Fruit fly (Drosophila melanogaster) whole organism, embryonic: ENCODE data around the gene asl.

Experiments used
- Atf-2 ChIP-seq: fragments of 200-800 bp; sonication (Bioruptor generic); optimal IDR thresholded peaks from 2 replicates; lab custom pipeline; 2016; ENCODE audit warnings: missing biosample characterization, missing genetic modification characterization
- CG10209 ChIP-seq: fragments of 200-800 bp; sonication (Bioruptor generic); optimal IDR thresholded peaks from 3 replicates; lab custom pipeline; 2017; ENCODE audit warnings: missing biosample characterization, mild to moderate bottlenecking, missing genetic modification characterization, missing genetic modification reagents
- CG10274 ChIP-seq: fragments of 200-800 bp; sonication (Bioruptor generic); optimal IDR thresholded peaks from 3 replicates; lab custom pipeline; 2017; ENCODE audit warnings: missing biosample characterization, mild to moderate bottlenecking, missing genetic modification characterization
- CG10366 ChIP-seq: fragments of 200-800 bp; sonication (Bioruptor generic); IDR thresholded peaks from 2 replicates; pipeline ENCODE4 v1.3.6; 2022; ENCODE audit warnings: missing biosample characterization, missing genetic modification characterization
- CG12104 ChIP-seq: fragments of 200-800 bp; sonication (Bioruptor generic); optimal IDR thresholded peaks from 3 replicates; lab custom pipeline; 2016; ENCODE audit warnings: missing biosample characterization, missing genetic modification characterization
- CG12219 ChIP-seq: fragments of 200-800 bp; sonication (Bioruptor generic); optimal IDR thresholded peaks from 3 replicates; lab custom pipeline; 2018; ENCODE audit warnings: missing biosample characterization, mild to moderate bottlenecking, missing genetic modification characterization
- CG1233 ChIP-seq: fragments of 200-800 bp; sonication (Bioruptor generic); optimal IDR thresholded peaks from 4 replicates; lab custom pipeline; 2018; ENCODE audit warnings: missing biosample characterization, mild to moderate bottlenecking, missing genetic modification characterization
- CG15601 ChIP-seq: fragments of 200-800 bp; sonication (Bioruptor generic); optimal IDR thresholded peaks from 3 replicates; lab custom pipeline; 2019; ENCODE audit warnings: missing biosample characterization, mild to moderate bottlenecking, missing genetic modification characterization, moderate library complexity
- CG15696 ChIP-seq: fragments of 200-800 bp; sonication (Bioruptor generic); optimal IDR thresholded peaks from 2 replicates; lab custom pipeline; 2019; ENCODE audit warnings: missing biosample characterization, mild to moderate bottlenecking, missing genetic modification characterization, moderate library complexity
- CG1792 ChIP-seq: fragments of 200-800 bp; sonication (Bioruptor generic); optimal IDR thresholded peaks from 2 replicates; lab custom pipeline; 2016; ENCODE audit warnings: missing biosample characterization, missing genetic modification characterization
- CG30403 ChIP-seq: fragments of 200-800 bp; sonication (Bioruptor generic); optimal IDR thresholded peaks from 3 replicates; lab custom pipeline; 2016; ENCODE audit warnings: missing biosample characterization, missing genetic modification characterization
- CG33557 ChIP-seq: fragments of 200-800 bp; sonication (Bioruptor generic); optimal IDR thresholded peaks from 2 replicates; lab custom pipeline; 2019; ENCODE audit warnings: missing biosample characterization, mild to moderate bottlenecking, missing genetic modification characterization, moderate library complexity
- CG34422 ChIP-seq: fragments of 200-800 bp; sonication (Bioruptor generic); IDR thresholded peaks from 3 replicates; pipeline ENCODE4 v1.3.6; 2022; ENCODE audit warnings: missing biosample characterization, missing genetic modification characterization
- CG3726 ChIP-seq: fragments of 200-800 bp; sonication (Bioruptor generic); IDR thresholded peaks from 3 replicates; pipeline ENCODE4, ENCODE4 v1.3.6; 2022; ENCODE audit warnings: missing biosample characterization, missing genetic modification characterization
- CG5180 ChIP-seq: fragments of 200-800 bp; sonication (Bioruptor generic); optimal IDR thresholded peaks from 3 replicates; lab custom pipeline; 2017; ENCODE audit warnings: missing biosample characterization, missing genetic modification characterization, mild to moderate bottlenecking, moderate library complexity, missing genetic modification reagents
- CG6689 ChIP-seq: fragments of 200-800 bp; sonication (Bioruptor generic); IDR thresholded peaks from 2 replicates; pipeline ENCODE4 v1.3.6; 2022; ENCODE audit warnings: missing biosample characterization, missing genetic modification characterization
- CG7357 ChIP-seq: fragments of 200-800 bp; sonication (Bioruptor generic); IDR thresholded peaks from 3 replicates; pipeline ENCODE4 v1.3.6; 2022; ENCODE audit warnings: missing biosample characterization, missing genetic modification characterization
- CG8281 ChIP-seq: fragments of 200-800 bp; sonication (Bioruptor generic); optimal IDR thresholded peaks from 2 replicates; lab custom pipeline; 2018; ENCODE audit warnings: missing biosample characterization, mild to moderate bottlenecking, missing genetic modification characterization, moderate library complexity
- CG8944 ChIP-seq: fragments of 200-800 bp; sonication (Bioruptor generic); optimal IDR thresholded peaks from 3 replicates; lab custom pipeline; 2016; ENCODE audit warnings: missing biosample characterization, missing genetic modification characterization
- CG9727 ChIP-seq: fragments of 200-800 bp; sonication (Bioruptor generic); optimal IDR thresholded peaks from 3 replicates; lab custom pipeline; 2017; ENCODE audit warnings: missing biosample characterization, mild to moderate bottlenecking, missing genetic modification characterization
- CG9932 ChIP-seq: fragments of 200-800 bp; sonication (Bioruptor generic); IDR thresholded peaks from 2 replicates; pipeline ENCODE4 v1.3.6; 2022; ENCODE audit warnings: missing biosample characterization, missing genetic modification characterization
- Hr51 ChIP-seq, 2 experiments: fragments of 200-800 bp; sonication (Bioruptor generic); optimal IDR thresholded peaks; 2 replicates in 1 of 2; 3 replicates in 1 of 2; lab custom pipeline; 2016 to 2018; ENCODE audit warnings: missing biosample characterization in 2 of 2, missing genetic modification characterization in 2 of 2, mild to moderate bottlenecking in 1 of 2, moderate library complexity in 1 of 2
- MTF-1 ChIP-seq: fragments of 200-800 bp; sonication (Bioruptor generic); optimal IDR thresholded peaks from 2 replicates; lab custom pipeline; 2018; ENCODE audit warnings: missing biosample characterization, mild to moderate bottlenecking, missing genetic modification characterization, borderline replicate concordance
- NC2α ChIP-seq: fragments of 200-800 bp; sonication (Bioruptor generic); optimal IDR thresholded peaks from 2 replicates; lab custom pipeline; 2016; ENCODE audit warnings: missing biosample characterization, missing genetic modification characterization
- Poxn ChIP-seq: fragments of 200-800 bp; sonication (Bioruptor generic); IDR thresholded peaks from 2 replicates; pipeline ENCODE4 v1.3.6; 2022; ENCODE audit warnings: missing biosample characterization, missing genetic modification characterization
- Ptx1 ChIP-seq: fragments of 200-800 bp; sonication (Bioruptor generic); IDR thresholded peaks from 2 replicates; pipeline ENCODE4 v1.3.6; 2022; ENCODE audit warnings: missing biosample characterization, missing genetic modification characterization
- Taf1 ChIP-seq: fragments of 200-800 bp; sonication (Bioruptor generic); IDR thresholded peaks from 2 replicates; pipeline ENCODE4 v1.3.6; 2022; ENCODE audit warnings: missing biosample characterization, missing genetic modification characterization
- abd-A ChIP-seq: fragments of 200-800 bp; sonication (Bioruptor generic); optimal IDR thresholded peaks from 3 replicates; lab custom pipeline; 2019; ENCODE audit warnings: missing biosample characterization, mild to moderate bottlenecking, missing genetic modification characterization, moderate library complexity
- bowl ChIP-seq: fragments of 200-800 bp; sonication (Bioruptor generic); IDR thresholded peaks from 2 replicates; pipeline ENCODE4 v1.3.6; 2022; ENCODE audit warnings: missing biosample characterization, missing genetic modification characterization
- br ChIP-seq: fragments of >200 bp; optimal IDR thresholded peaks from 2 replicates; lab custom pipeline; 2017
- chinmo ChIP-seq: fragments of 200-800 bp; sonication (Bioruptor generic); IDR thresholded peaks from 4 replicates; pipeline ENCODE4 v1.3.6; 2022; ENCODE audit warnings: missing biosample characterization, missing genetic modification characterization; ENCODE audit not compliant: partially characterized antibody
- da ChIP-seq: fragments of 200-800 bp; sonication (Bioruptor generic); optimal IDR thresholded peaks from 2 replicates; lab custom pipeline; 2016; ENCODE audit warnings: missing biosample characterization, missing genetic modification characterization
- dysf ChIP-seq: fragments of 200-800 bp; sonication (Bioruptor generic); IDR thresholded peaks from 3 replicates; pipeline ENCODE4 v1.3.6; 2022; ENCODE audit warnings: missing biosample characterization, missing genetic modification characterization
- fd102C ChIP-seq: fragments of 200-800 bp; sonication (Bioruptor generic); optimal IDR thresholded peaks from 2 replicates; lab custom pipeline; 2018; ENCODE audit warnings: missing biosample characterization, mild to moderate bottlenecking, missing genetic modification characterization, moderate library complexity
- ftz-f1 ChIP-seq: fragments of 200-800 bp; sonication (Bioruptor generic); optimal IDR thresholded peaks from 2 replicates; lab custom pipeline; 2016; ENCODE audit warnings: missing biosample characterization, missing genetic modification characterization
- gcm2 ChIP-seq: fragments of 200-800 bp; sonication (Bioruptor generic); optimal IDR thresholded peaks from 2 replicates; lab custom pipeline; 2016; ENCODE audit warnings: missing biosample characterization, missing genetic modification characterization
- gfzf ChIP-seq: fragments of 200-800 bp; sonication (Bioruptor generic); optimal IDR thresholded peaks from 2 replicates; lab custom pipeline; 2016; ENCODE audit warnings: missing biosample characterization, mild to moderate bottlenecking, missing genetic modification characterization, moderate library complexity
- grn ChIP-seq: fragments of 200-800 bp; sonication (Bioruptor generic); optimal IDR thresholded peaks from 3 replicates; lab custom pipeline; 2017; ENCODE audit warnings: missing biosample characterization, missing genetic modification characterization
- her ChIP-seq: fragments of 200-800 bp; sonication (Bioruptor generic); optimal IDR thresholded peaks from 2 replicates; lab custom pipeline; 2016; ENCODE audit warnings: missing biosample characterization, missing genetic modification characterization
- knrl ChIP-seq: fragments of 200-800 bp; sonication (Bioruptor generic); IDR thresholded peaks from 3 replicates; pipeline ENCODE4 v1.3.6; 2022; ENCODE audit warnings: missing biosample characterization, missing genetic modification characterization; ENCODE audit not compliant: partially characterized antibody
- nerfin-1 ChIP-seq: fragments of 200-800 bp; sonication (Bioruptor generic); optimal IDR thresholded peaks from 3 replicates; lab custom pipeline; 2019; ENCODE audit warnings: missing biosample characterization, mild to moderate bottlenecking, missing genetic modification characterization, moderate library complexity
- pita ChIP-seq: fragments of 200-800 bp; sonication (Bioruptor generic); optimal IDR thresholded peaks from 2 replicates; lab custom pipeline; 2017; ENCODE audit warnings: missing biosample characterization, mild to moderate bottlenecking, missing genetic modification characterization
- psq ChIP-seq: fragments of 200-800 bp; sonication (Bioruptor generic); optimal IDR thresholded peaks from 2 replicates; lab custom pipeline; 2017; ENCODE audit warnings: missing biosample characterization, missing genetic modification characterization
- run ChIP-seq: fragments of 200-800 bp; sonication (Bioruptor generic); optimal IDR thresholded peaks from 3 replicates; lab custom pipeline; 2018; ENCODE audit warnings: missing biosample characterization, mild to moderate bottlenecking, missing genetic modification characterization
- sens ChIP-seq: fragments of 200-800 bp; sonication (Bioruptor generic); peaks from one replicate; lab custom pipeline; 2016; ENCODE audit warnings: missing biosample characterization, missing genetic modification characterization
- sima ChIP-seq: fragments of 200-800 bp; sonication (Bioruptor generic); optimal IDR thresholded peaks from 2 replicates; lab custom pipeline; 2016; ENCODE audit warnings: missing biosample characterization, missing genetic modification characterization
- sob ChIP-seq: fragments of 200-800 bp; sonication (Bioruptor generic); IDR thresholded peaks from 2 replicates; pipeline ENCODE4 v1.3.6; 2022; ENCODE audit warnings: missing biosample characterization, missing genetic modification characterization
- unc-4 ChIP-seq: fragments of 200-800 bp; sonication (Bioruptor generic); IDR thresholded peaks from 2 replicates; pipeline ENCODE4 v1.3.6; 2022; ENCODE audit warnings: missing biosample characterization, missing genetic modification characterization; ENCODE audit not compliant: partially characterized antibody
- yki ChIP-seq: fragments of >200 bp; optimal IDR thresholded peaks from 3 replicates; lab custom pipeline; 2018
- zf30C ChIP-seq: fragments of 200-800 bp; sonication (Bioruptor generic); optimal IDR thresholded peaks from 3 replicates; lab custom pipeline; 2018; ENCODE audit warnings: missing biosample characterization, mild to moderate bottlenecking, missing genetic modification characterization
- zfh1 ChIP-seq: fragments of 200-800 bp; sonication (Bioruptor generic); IDR thresholded peaks from 3 replicates; pipeline ENCODE4 v1.3.6; 2022; ENCODE audit warnings: missing biosample characterization, missing genetic modification characterization

The asl gene

dm6 chr3R:5587863-5588519, 18.4 kb downstream of the asl start, which contains the start of gene CG2926 (continued):
- TF ChIP-seq nerfin-1 (no peak), dysf (GFP tag; lab: Robert Waterston, UW) (peak; percentile 45; the same call in 1 of the 3 replicates), yki (lab: Kevin White, UChicago) (no peak), CG9932 (GFP tag; lab: Robert Waterston, UW) (peak; percentile 79), MTF-1 (no peak), Poxn (no peak), sima (GFP tag; lab: Kevin White, UChicago) (no peak), pita (GFP tag; lab: Kevin White, UChicago) (no peak), bowl (GFP tag; lab: Robert Waterston, UW) (no peak), run (tag; lab: Kevin White, UChicago) (no peak), sens (GFP tag; lab: Kevin White, UChicago) (no peak), knrl (GFP tag; lab: Robert Waterston, UW) (peak; percentile 89), Ptx1 (peak; percentile 51), CG10366 (GFP tag; lab: Robert Waterston, UW) (no peak), CG10209 (GFP tag; lab: Kevin White, UChicago) (no peak), gcm2 (no peak), CG15696 (tag; lab: Kevin White, UChicago) (no peak), Taf1 (GFP tag; lab: Robert Waterston, UW) (no peak), unc-4 (peak; percentile 84), CG34422 (peak; percentile 82; the same call in 2 of the 3 replicates), gfzf (GFP tag; lab: Kevin White, UChicago) (peak; percentile 26), CG33557 (GFP tag; lab: Kevin White, UChicago) (no peak), CG1792 (GFP tag; lab: Kevin White, UChicago) (no peak), CG30403 (GFP tag; lab: Kevin White, UChicago) (no peak), her (GFP tag; lab: Kevin White, UChicago) (peak; percentile 55), CG5180 (GFP tag; lab: Kevin White, UChicago) (no peak), Atf-2 (peak; percentile 19), CG1233 (GFP tag; lab: Kevin White, UChicago) (peak; percentile 33), da (GFP tag; lab: Kevin White, UChicago) (no peak), sob (GFP tag; lab: Robert Waterston, UW) (peak; percentile 55; the same call in 1 of the 2 replicates), psq (no peak), chinmo (GFP tag; lab: Robert Waterston, UW) (peak; percentile 87; the same call in 3 of the 4 replicates), CG9727 (GFP tag; lab: Kevin White, UChicago) (no peak), CG7357 (GFP tag; lab: Robert Waterston, UW) (no peak), CG8944 (GFP tag; lab: Kevin White, UChicago) (peak; percentile 9), NC2α (GFP tag; lab: Kevin White, UChicago) (no peak), CG10274 (GFP tag; lab: Kevin White, UChicago) (no peak), CG3726 (no peak), CG8281 (tag; lab: Kevin White, UChicago) (no peak), CG6689 (GFP tag; lab: Robert Waterston, UW) (no peak), abd-A (no peak), ftz-f1 (GFP tag; lab: Kevin White, UChicago) (no peak), br (lab: Kevin White, UChicago) (no peak), grn (GFP tag; lab: Kevin White, UChicago) (no peak), Hr51 (GFP tag; optimal IDR thresholded peaks at IDR 0.05; lab: Kevin White, UChicago) (no peak), zfh1 (GFP tag; lab: Robert Waterston, UW) (no peak), CG12104 (no peak), CG12219 (no peak), CG15601 (no peak), fd102C (GFP tag; lab: Kevin White, UChicago) (no peak), zf30C (no peak)
